Worm (Caenorhabditis elegans): ENCODE results near the gene gtap-2.

The gtap-2 gene

DNA sequence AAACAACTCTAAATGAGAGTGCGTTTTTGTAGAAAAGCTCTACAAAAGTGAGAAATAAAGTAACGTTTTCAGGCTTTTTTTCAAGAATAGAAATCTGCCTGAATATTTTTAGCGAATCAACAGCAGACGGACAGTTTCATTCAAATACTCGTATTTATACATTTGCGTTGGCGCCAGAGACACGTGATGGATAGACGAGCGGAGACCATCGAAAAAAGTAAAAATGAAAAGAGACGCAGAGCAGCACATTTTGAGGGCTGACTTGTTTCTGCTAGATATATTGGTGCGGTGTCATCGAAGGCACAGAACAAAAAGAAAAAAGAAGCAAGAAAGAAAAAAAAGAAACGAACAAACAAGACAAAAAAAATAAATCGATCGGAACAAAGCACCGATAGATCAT is 17.7 kb downstream of the gtap-2 start (continued):
- TF ChIP-seq irx-1 (tag; optimal IDR thresholded peaks at IDR 0.05): peak; percentile 28
- TF ChIP-seq C16A3.4 (tag; optimal IDR thresholded peaks at IDR 0.05): no peak
- peak; percentile 84 for TF ChIP-seq nhr-71 (tag; optimal IDR thresholded peaks at IDR 0.05)
- no peak for TF ChIP-seq egl-13 (tag; optimal IDR thresholded peaks at IDR 0.05)
- TF ChIP-seq lir-3 (tag; optimal IDR thresholded peaks at IDR 0.05; ENCODE audit: poor library complexity): peak; percentile 11
- TF ChIP-seq nhr-11 (tag; optimal IDR thresholded peaks at IDR 0.05): no peak
- no peak for TF ChIP-seq hlh-17 (GFP tag; optimal IDR thresholded peaks at IDR 0.05; ENCODE audit: borderline replicate concordance)
- TF ChIP-seq tbx-2 (tag; optimal IDR thresholded peaks at IDR 0.05): peak; percentile 56
- no peak for TF ChIP-seq ceh-63 (GFP tag; optimal IDR thresholded peaks at IDR 0.05)
- TF ChIP-seq zip-4 (GFP tag; optimal IDR thresholded peaks at IDR 0.05): no peak
- TF ChIP-seq swsn-7 (tag; optimal IDR thresholded peaks at IDR 0.05): peak; percentile 56
- TF ChIP-seq elt-3 (tag; optimal IDR thresholded peaks at IDR 0.05): no peak
- no peak for TF ChIP-seq nhr-28 (tag; optimal IDR thresholded peaks at IDR 0.05)
- TF ChIP-seq ztf-11 (tag; optimal IDR thresholded peaks at IDR 0.05): no peak
- no peak for TF ChIP-seq isw-1 (GFP tag; IDR thresholded peaks at IDR 0.05)
- peak; percentile 1 for TF ChIP-seq nhr-77 (tag; optimal IDR thresholded peaks at IDR 0.05)
- no peak for TF ChIP-seq lin-15B (tag; optimal IDR thresholded peaks at IDR 0.05)
- no peak for TF ChIP-seq ceh-8 (GFP tag; optimal IDR thresholded peaks at IDR 0.05)
- no peak for TF ChIP-seq C34B4.2 (tag; optimal IDR thresholded peaks at IDR 0.05)
- no peak for TF ChIP-seq ceh-88 (GFP tag; IDR thresholded peaks at IDR 0.05)
- TF ChIP-seq unc-86 (tag; optimal IDR thresholded peaks at IDR 0.05): no peak
- TF ChIP-seq rnt-1 (tag; optimal IDR thresholded peaks at IDR 0.05): peak; percentile 53
- TF ChIP-seq lin-14 (GFP tag; optimal IDR thresholded peaks at IDR 0.05): peak; percentile 82
- peak; percentile 15 for TF ChIP-seq aly-2 (tag; optimal IDR thresholded peaks at IDR 0.05)
- no peak for TF ChIP-seq alr-1 (tag; optimal IDR thresholded peaks at IDR 0.05; ENCODE audit: borderline replicate concordance)
- no peak for TF ChIP-seq nhr-76 (tag; optimal IDR thresholded peaks at IDR 0.05)
- no peak for TF ChIP-seq ceh-90 (tag; optimal IDR thresholded peaks at IDR 0.05)
- no peak for TF ChIP-seq fkh-4 (tag; optimal IDR thresholded peaks at IDR 0.05; ENCODE audit: borderline replicate concordance)
- peak; percentile 9 to 40 (median 26) for TF ChIP-seq dpl-1 (GFP tag; optimal IDR thresholded peaks at IDR 0.05)
- no peak for TF ChIP-seq lin-39 (tag; optimal IDR thresholded peaks at IDR 0.05)

DNA sequence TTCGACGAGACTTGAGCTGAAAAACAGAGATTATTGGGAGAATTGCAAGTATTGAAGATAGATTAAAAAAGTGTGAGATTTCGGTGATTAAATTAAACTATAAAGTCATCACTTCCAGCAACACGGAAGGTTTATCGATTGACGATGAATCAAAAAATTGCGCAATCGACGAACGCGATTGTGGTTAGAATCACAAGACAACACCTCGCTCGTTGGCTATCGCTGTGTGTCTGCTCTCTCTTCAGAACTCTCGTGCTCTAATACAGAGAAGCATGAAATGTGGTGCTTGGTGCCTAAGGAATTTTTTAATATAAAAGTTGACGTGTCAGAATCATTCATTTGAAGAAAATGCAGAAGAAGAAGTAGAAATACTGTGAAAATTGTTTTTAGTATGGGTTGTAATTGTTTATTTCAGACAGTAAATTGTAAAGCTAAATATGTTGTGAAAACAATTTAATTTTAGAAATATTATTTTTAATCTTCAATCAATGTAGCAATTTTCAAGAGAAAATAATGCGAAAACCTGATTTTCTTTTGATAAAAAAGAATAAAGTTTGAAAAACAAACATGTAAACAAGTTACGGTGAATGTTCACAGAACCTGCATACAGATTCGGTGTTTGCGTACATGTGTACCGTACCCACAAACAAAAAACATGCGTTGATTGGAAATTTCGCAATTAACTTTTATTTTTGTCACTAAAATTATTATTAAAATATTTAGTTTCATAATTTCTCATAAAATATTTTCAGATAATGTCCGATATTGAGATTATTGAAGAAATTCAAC is 19.0 kb downstream of the gtap-2 start, which contains the start of the genes ZK632.10 and ZK632.11:
TSS of gene ZK632.10 (minus strand) at position 560 of the 789 bp plus-strand sequence.
TSS of gene ZK632.11 (plus strand) at position 753 of the 789 bp plus-strand sequence.
- TF ChIP-seq Y116A8C.19 (tag; optimal IDR thresholded peaks at IDR 0.05; ENCODE audit: borderline replicate concordance): no peak
- no peak for TF ChIP-seq hlh-4 (tag; optimal IDR thresholded peaks at IDR 0.05)
- no peak for TF ChIP-seq sox-4 (tag; optimal IDR thresholded peaks at IDR 0.05)
- TF ChIP-seq nhr-11 (tag; optimal IDR thresholded peaks at IDR 0.05): no peak
- no peak for TF ChIP-seq irx-1 (tag; optimal IDR thresholded peaks at IDR 0.05)
- peak; percentile 42 for TF ChIP-seq unc-130 (tag; optimal IDR thresholded peaks at IDR 0.05)
- TF ChIP-seq nhr-77 (tag; optimal IDR thresholded peaks at IDR 0.05): peak; percentile 2
- peak; percentile 23; the same call in 1 of the 2 replicates for TF ChIP-seq nhr-19 (GFP tag; conservative IDR thresholded peaks at IDR 0.05)
- no peak for TF ChIP-seq lir-3 (tag; optimal IDR thresholded peaks at IDR 0.05; ENCODE audit: poor library complexity)
- peak; percentile 26 to 76 (median 44) for TF ChIP-seq dpl-1 (GFP tag; optimal IDR thresholded peaks at IDR 0.05)
- no peak for TF ChIP-seq sptf-1 (tag; optimal IDR thresholded peaks at IDR 0.05)
- no peak for TF ChIP-seq unc-62 (GFP tag; optimal IDR thresholded peaks at IDR 0.05)
- no peak for TF ChIP-seq lin-39 (tag; optimal IDR thresholded peaks at IDR 0.05)
- TF ChIP-seq zag-1 (tag; optimal IDR thresholded peaks at IDR 0.05): no peak
- no peak for TF ChIP-seq C34B4.2 (tag; optimal IDR thresholded peaks at IDR 0.05)
- TF ChIP-seq pax-3 (tag; optimal IDR thresholded peaks at IDR 0.05): no peak
- TF ChIP-seq nhr-90 (tag; optimal IDR thresholded peaks at IDR 0.05; ENCODE audit: poor library complexity): no peak
- TF ChIP-seq lin-13 (GFP tag; optimal IDR thresholded peaks at IDR 0.05): peak; percentile 47
- no peak for TF ChIP-seq nhr-237 (tag; optimal IDR thresholded peaks at IDR 0.05)
- TF ChIP-seq lin-35 (GFP tag; optimal IDR thresholded peaks at IDR 0.05): peak; percentile 61 to 70
- peak; percentile 47 for TF ChIP-seq nhr-71 (tag; optimal IDR thresholded peaks at IDR 0.05)
- TF ChIP-seq ceh-90 (tag; optimal IDR thresholded peaks at IDR 0.05): no peak
- TF ChIP-seq tlp-1 (tag; optimal IDR thresholded peaks at IDR 0.05): no peak
- TF ChIP-seq C04F5.9 (tag; optimal IDR thresholded peaks at IDR 0.05): peak; percentile 3
- TF ChIP-seq fkh-8 (tag; optimal IDR thresholded peaks at IDR 0.05): peak; percentile 15
- TF ChIP-seq skn-1 (tag; optimal IDR thresholded peaks at IDR 0.05): peak; percentile 81
- TF ChIP-seq swsn-7 (tag; optimal IDR thresholded peaks at IDR 0.05): peak; percentile 28
- TF ChIP-seq nhr-12 (tag; optimal IDR thresholded peaks at IDR 0.05): no peak
- no peak for TF ChIP-seq snpc-4 (tag; optimal IDR thresholded peaks at IDR 0.05)
- no peak for TF ChIP-seq fkh-4 (tag; optimal IDR thresholded peaks at IDR 0.05; ENCODE audit: borderline replicate concordance)

Measured in whole organism, L1 larva.